Worm (Caenorhabditis elegans) whole organism, mixed stage, embryonic: ENCODE data around the gene K12H6.7.

ENCODE experiments used
- ceh-39 ChIP-seq: fragments of 150-350 bp; optimal IDR thresholded peaks from 2 replicates; lab custom pipeline; 2014; ENCODE audit warnings: missing biosample characterization, missing genetic modification characterization
- drap-1 ChIP-seq: fragments of 200-800 bp; sonication (Bioruptor generic); optimal IDR thresholded peaks from 3 replicates; lab custom pipeline; 2018; ENCODE audit warnings: mild to moderate bottlenecking, missing genetic modification characterization, missing compliant biosample characterization
- lin-32 ChIP-seq: fragments of 200-800 bp; sonication (Bioruptor generic); optimal IDR thresholded peaks from 2 replicates; lab custom pipeline; 2018; ENCODE audit warnings: mild to moderate bottlenecking, missing genetic modification characterization, missing compliant biosample characterization
- lsy-2 ChIP-seq: fragments of 150-350 bp; optimal IDR thresholded peaks from 2 replicates; lab custom pipeline; 2014; ENCODE audit warnings: missing biosample characterization, missing genetic modification characterization
- nhr-12 ChIP-seq: fragments of 150-350 bp; optimal IDR thresholded peaks from 2 replicates; lab custom pipeline; 2014; ENCODE audit warnings: missing biosample characterization, missing genetic modification characterization
- sptf-1 ChIP-seq: sonication (generic microtip); optimal IDR thresholded peaks from 2 replicates; lab custom pipeline; 2017; ENCODE audit warnings: mild to moderate bottlenecking, missing genetic modification characterization, moderate library complexity, missing compliant biosample characterization
- ztf-11 ChIP-seq: fragments of 150-350 bp; optimal IDR thresholded peaks from 2 replicates; lab custom pipeline; 2014; ENCODE audit warnings: missing biosample characterization, missing genetic modification characterization

- no peak for TF ChIP-seq sptf-1 (tag; lab: Kevin White, UChicago)
- TF ChIP-seq ceh-39 (tag; lab: Kevin White, UChicago): no peak
- no peak for TF ChIP-seq ztf-11 (tag; lab: Kevin White, UChicago)
- no peak for TF ChIP-seq drap-1 (GFP tag; lab: Kevin White, UChicago)
- no peak for TF ChIP-seq lin-32 (GFP tag; lab: Kevin White, UChicago)
- no peak for TF ChIP-seq nhr-12
- TF ChIP-seq lsy-2 (tag; lab: Kevin White, UChicago): no peak
These were observed 14.3 kb downstream of the K12H6.7 start, which contains the start of the genes fut-4 and K12H6.10 for ce11 chrII:2822435-2822920.
